Worm (Caenorhabditis elegans): Measurements from ENCODE around the gene cox-16.
A peak's percentile ranks its signal among the peaks of the same experiment; 100 is the strongest.

The cox-16 gene

ce11 chrV:5571691-5572090 is 35.6 kb upstream of the cox-16 start:
- TF ChIP-seq fkh-10 (GFP tag; optimal IDR thresholded peaks at IDR 0.05), result peak; percentile 53
- no peak for TF ChIP-seq zag-1 (tag; optimal IDR thresholded peaks at IDR 0.05)

- TF ChIP-seq nhr-237 (tag; optimal IDR thresholded peaks at IDR 0.05) (no peak), R02D3.7 (tag; optimal IDR thresholded peaks at IDR 0.05) (no peak), fkh-2 (tag; optimal IDR thresholded peaks at IDR 0.05) (no peak), skn-1 (tag; optimal IDR thresholded peaks at IDR 0.05) (no peak), ztf-11 (tag; optimal IDR thresholded peaks at IDR 0.05) (no peak), unc-62 (GFP tag; optimal IDR thresholded peaks at IDR 0.05) (no peak), nhr-28 (tag; optimal IDR thresholded peaks at IDR 0.05) (no peak), nhr-11 (tag; optimal IDR thresholded peaks at IDR 0.05) (no peak), aly-2 (tag; optimal IDR thresholded peaks at IDR 0.05) (no peak), nhr-76 (tag; optimal IDR thresholded peaks at IDR 0.05) (no peak), lin-15B (tag; optimal IDR thresholded peaks at IDR 0.05) (no peak), jun-1 (tag; optimal IDR thresholded peaks at IDR 0.05) (no peak), nhr-23 (tag; optimal IDR thresholded peaks at IDR 0.05) (no peak), ceh-82 (tag; optimal IDR thresholded peaks at IDR 0.05) (no peak), nhr-67 (tag; optimal IDR thresholded peaks at IDR 0.05) (no peak), unc-39 (tag; optimal IDR thresholded peaks at IDR 0.05) (no peak), zag-1 (tag; optimal IDR thresholded peaks at IDR 0.05) (no peak), snpc-4 (tag; optimal IDR thresholded peaks at IDR 0.05) (no peak)
These were observed 34.4 kb upstream of the cox-16 start, which contains the start of gene glb-6 for ce11 chrV:5570433-5570832. Gene glb-6, minus strand, starts transcription at chrV:5570533.

- TF ChIP-seq ceh-28 (tag; optimal IDR thresholded peaks at IDR 0.05), result no peak
- no peak for TF ChIP-seq mml-1 (tag; optimal IDR thresholded peaks at IDR 0.05)
- no peak for TF ChIP-seq ztf-11 (tag; optimal IDR thresholded peaks at IDR 0.05)
These were observed 31.1 kb upstream of the cox-16 start, which contains the start of gene C18C4.7 for ce11 chrV:5567119-5567518. Gene C18C4.7, minus strand, starts transcription at chrV:5567219.

- no peak for TF ChIP-seq sea-2 (GFP tag; optimal IDR thresholded peaks at IDR 0.05)
- TF ChIP-seq jun-1 (tag; optimal IDR thresholded peaks at IDR 0.05), result peak; percentile 4
- no peak for TF ChIP-seq ztf-11 (tag; optimal IDR thresholded peaks at IDR 0.05)
- TF ChIP-seq ceh-82 (tag; optimal IDR thresholded peaks at IDR 0.05), result no peak
- no peak for TF ChIP-seq ama-1 (optimal IDR thresholded peaks at IDR 0.05)
- no peak for TF ChIP-seq elt-1 (tag; optimal IDR thresholded peaks at IDR 0.05)
- TF ChIP-seq mml-1 (tag; optimal IDR thresholded peaks at IDR 0.05), result no peak
- TF ChIP-seq nhr-76 (tag; optimal IDR thresholded peaks at IDR 0.05), result no peak
- TF ChIP-seq pha-4 (tag; optimal IDR thresholded peaks at IDR 0.05), result peak; percentile 50
- peak; percentile 95 for TF ChIP-seq elt-2 (tag; optimal IDR thresholded peaks at IDR 0.05)
- TF ChIP-seq lin-15B (tag; optimal IDR thresholded peaks at IDR 0.05), result no peak
- TF ChIP-seq mdl-1 (tag; optimal IDR thresholded peaks at IDR 0.05), result no peak
- peak; percentile 94 for TF ChIP-seq pqm-1 (tag; optimal IDR thresholded peaks at IDR 0.05)
- TF ChIP-seq nhr-25 (tag; optimal IDR thresholded peaks at IDR 0.05), result no peak
These were observed 23.8 kb upstream of the cox-16 start for ce11 chrV:5559882-5560281.

DNA sequence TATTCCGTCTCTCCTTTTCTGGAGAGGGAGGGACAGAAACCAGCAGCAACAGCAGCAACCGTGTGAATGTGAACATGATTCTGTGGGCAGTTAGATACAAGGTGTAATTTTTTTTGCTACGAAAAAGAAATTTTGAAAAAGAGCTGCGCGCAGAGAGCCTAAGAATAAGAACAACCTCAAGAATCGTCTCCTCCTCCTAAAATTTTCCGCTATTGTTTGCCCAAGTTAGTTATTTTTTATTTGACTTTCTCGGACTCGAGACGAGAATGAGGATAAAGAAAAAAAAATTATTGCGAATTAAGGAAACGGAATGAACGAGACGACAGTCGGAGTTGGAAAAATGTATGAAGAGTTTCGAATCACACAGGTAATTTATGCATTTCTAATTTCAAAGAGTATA is 22.5 kb upstream of the cox-16 start, which contains the start of gene glb-5:
Gene glb-5 (plus strand): TSS at position 301 of the 400 bp plus-strand sequence.
- TF ChIP-seq elt-2 (tag; optimal IDR thresholded peaks at IDR 0.05) (peak; percentile 24), elt-3 (tag; optimal IDR thresholded peaks at IDR 0.05) (no peak)

ce11 chrV:5548497-5548896 is 12.5 kb upstream of the cox-16 start:
- TF ChIP-seq zag-1 (tag; optimal IDR thresholded peaks at IDR 0.05) (no peak), egl-5 (tag; optimal IDR thresholded peaks at IDR 0.05) (no peak)

- TF ChIP-seq sea-2 (GFP tag; optimal IDR thresholded peaks at IDR 0.05) (no peak), unc-39 (tag; optimal IDR thresholded peaks at IDR 0.05) (no peak), ztf-11 (tag; optimal IDR thresholded peaks at IDR 0.05) (no peak), pqm-1 (tag; optimal IDR thresholded peaks at IDR 0.05) (peak; percentile 21), tbx-2 (tag; optimal IDR thresholded peaks at IDR 0.05) (no peak), lin-15B (tag; optimal IDR thresholded peaks at IDR 0.05) (no peak), elt-2 (tag; optimal IDR thresholded peaks at IDR 0.05) (peak; percentile 33), ztf-4 (tag; optimal IDR thresholded peaks at IDR 0.05) (no peak), nhr-11 (tag; optimal IDR thresholded peaks at IDR 0.05) (no peak), nhr-12 (tag; optimal IDR thresholded peaks at IDR 0.05) (no peak), lin-39 (tag; optimal IDR thresholded peaks at IDR 0.05) (no peak), hmg-11 (tag; optimal IDR thresholded peaks at IDR 0.05) (no peak), ZK546.5 (tag; optimal IDR thresholded peaks at IDR 0.05) (no peak)
These were observed 12.0 kb upstream of the cox-16 start, which contains the start of gene ugt-48 for ce11 chrV:5548051-5548450. Gene ugt-48, minus strand, starts transcription at chrV:5548062.
